Worm (Caenorhabditis elegans) whole organism, L4 larva: Measurements from ENCODE around the gene twk-22.

Experiments
- F49E8.2 ChIP-seq: sonication (generic microtip); optimal IDR thresholded peaks from 2 replicates; lab custom pipeline; 2016; ENCODE audit warnings: missing compliant biosample characterization, mild to moderate bottlenecking, missing genetic modification characterization, borderline replicate concordance
- R02D3.7 ChIP-seq: fragments of 150-350 bp; sonication (generic microtip); optimal IDR thresholded peaks from 3 replicates; lab custom pipeline; 2014; ENCODE audit warnings: missing biosample characterization, missing genetic modification characterization
- T26A8.4 ChIP-seq: fragments of 200-800 bp; sonication (Bioruptor generic); IDR thresholded peaks from 2 replicates; pipeline ENCODE4 v1.3.6; 2022; ENCODE audit warnings: missing genetic modification characterization, missing compliant biosample characterization
- Y105C5A.15 ChIP-seq: fragments of 200-800 bp; sonication (Bioruptor generic); IDR thresholded peaks from 2 replicates; pipeline ENCODE4 v1.3.6; 2022; ENCODE audit warnings: missing genetic modification characterization, missing compliant biosample characterization
- Y5F2A.4 ChIP-seq: fragments of 200-800 bp; sonication (Bioruptor generic); optimal IDR thresholded peaks from 2 replicates; lab custom pipeline; 2018; ENCODE audit warnings: mild to moderate bottlenecking, missing genetic modification characterization, missing compliant biosample characterization
- Y75B8A.6 ChIP-seq: fragments of 200-800 bp; sonication (Bioruptor generic); IDR thresholded peaks from 2 replicates; pipeline ENCODE4 v1.3.6; 2022; ENCODE audit warnings: missing genetic modification reagents, missing genetic modification characterization, missing compliant biosample characterization
- ZK337.2 ChIP-seq: fragments of 200-800 bp; sonication (Bioruptor generic); IDR thresholded peaks from 2 replicates; pipeline ENCODE4 v1.3.6; 2022; ENCODE audit warnings: missing genetic modification reagents, missing genetic modification characterization, missing compliant biosample characterization
- ZK546.5 ChIP-seq, 2 experiments: sonication (generic microtip); optimal IDR thresholded peaks; 2 replicates each; lab custom pipeline; 2017; ENCODE audit warnings: missing biosample characterization in 2 of 2, missing genetic modification characterization in 2 of 2
- aha-1 ChIP-seq: fragments of 150-350 bp; peaks from one replicate; lab custom pipeline; 2014; ENCODE audit warnings: missing biosample characterization, missing genetic modification characterization
- arid-1 ChIP-seq: fragments of 200-800 bp; sonication (Bioruptor generic); conservative IDR thresholded peaks from 2 replicates; pipeline ENCODE4 v1.3.6; 2022; ENCODE audit warnings: missing genetic modification reagents, missing genetic modification characterization, missing compliant biosample characterization
- ceh-28 ChIP-seq: fragments of 150-350 bp; optimal IDR thresholded peaks from 2 replicates; lab custom pipeline; 2014; ENCODE audit warnings: missing biosample characterization, missing genetic modification reagents, missing genetic modification characterization
- ceh-32 ChIP-seq: sonication (generic microtip); optimal IDR thresholded peaks from 2 replicates; lab custom pipeline; 2016; ENCODE audit warnings: mild to moderate bottlenecking, missing genetic modification characterization, missing compliant biosample characterization; ENCODE audit not compliant: poor library complexity
- ceh-44 ChIP-seq: fragments of 200-800 bp; sonication (Bioruptor generic); IDR thresholded peaks from 2 replicates; pipeline ENCODE4 v1.3.6; 2022; ENCODE audit warnings: missing genetic modification reagents, missing genetic modification characterization, missing compliant biosample characterization
- ceh-62 ChIP-seq: sonication (generic microtip); optimal IDR thresholded peaks from 2 replicates; lab custom pipeline; 2017; ENCODE audit warnings: missing biosample characterization, missing genetic modification characterization
- daf-16 ChIP-seq, 3 experiments: sonication (generic microtip); optimal IDR thresholded peaks; 2 replicates each; lab custom pipeline; 2016 to 2017; ENCODE audit warnings: missing genetic modification characterization in 3 of 3, missing genetic modification reagents in 3 of 3, mild to moderate bottlenecking in 2 of 3, missing compliant biosample characterization in 2 of 3, missing biosample characterization in 1 of 3, moderate library complexity in 1 of 3
- dmd-6 ChIP-seq: fragments of 200-800 bp; sonication (Bioruptor generic); IDR thresholded peaks from 2 replicates; pipeline ENCODE4 v1.3.6; 2022; ENCODE audit warnings: missing genetic modification reagents, missing genetic modification characterization, missing compliant biosample characterization
- dmd-8 ChIP-seq: fragments of 200-800 bp; sonication (Bioruptor generic); IDR thresholded peaks from 2 replicates; pipeline ENCODE4 v1.3.6; 2022; ENCODE audit warnings: missing genetic modification characterization, missing compliant biosample characterization
- fos-1 ChIP-seq: fragments of 150-350 bp; optimal IDR thresholded peaks from 2 replicates; lab custom pipeline; 2014; ENCODE audit warnings: missing biosample characterization, missing genetic modification characterization
- gei-8 ChIP-seq: fragments of 200-800 bp; sonication (Bioruptor generic); optimal IDR thresholded peaks from 2 replicates; lab custom pipeline; 2018; ENCODE audit warnings: mild to moderate bottlenecking, missing genetic modification characterization, missing compliant biosample characterization
- hlh-11 ChIP-seq: fragments of 200-800 bp; sonication (Bioruptor generic); optimal IDR thresholded peaks from 2 replicates; lab custom pipeline; 2018; ENCODE audit warnings: mild to moderate bottlenecking, missing genetic modification characterization, missing compliant biosample characterization
- hlh-30 ChIP-seq: sonication (generic microtip); optimal IDR thresholded peaks from 2 replicates; lab custom pipeline; 2017; ENCODE audit warnings: antibody characterized with exemption, mild to moderate bottlenecking, missing genetic modification characterization, missing compliant biosample characterization; ENCODE audit not compliant: insufficient read depth
- lim-7 ChIP-seq: fragments of 200-800 bp; sonication (Bioruptor generic); IDR thresholded peaks from 2 replicates; pipeline ENCODE4 v1.3.6; 2022; ENCODE audit warnings: missing genetic modification characterization, missing compliant biosample characterization
- lin-1 ChIP-seq: fragments of 200-800 bp; sonication (Bioruptor generic); IDR thresholded peaks from 2 replicates; pipeline ENCODE4 v1.3.6; 2022; ENCODE audit warnings: missing genetic modification reagents, missing genetic modification characterization, missing compliant biosample characterization
- lin-13 ChIP-seq: fragments of 150-350 bp; optimal IDR thresholded peaks from 2 replicates; lab custom pipeline; 2014; ENCODE audit warnings: missing biosample characterization, missing genetic modification reagents, missing genetic modification characterization
- lsy-2 ChIP-seq, 2 experiments: fragments of 150-350 bp in 1 of 2; sonication (generic microtip) in 1 of 2; optimal IDR thresholded peaks; 2 replicates each; lab custom pipeline; 2014 to 2017; ENCODE audit warnings: missing biosample characterization in 2 of 2, missing genetic modification characterization in 2 of 2
- madf-5 ChIP-seq, 2 experiments: fragments of 200-800 bp; sonication (Bioruptor generic); IDR thresholded peaks; 2 replicates each; pipeline ENCODE4 v1.3.6; 2022; ENCODE audit warnings: missing compliant biosample characterization in 2 of 2, missing genetic modification characterization in 2 of 2
- madf-9 ChIP-seq: fragments of 200-800 bp; sonication (Bioruptor generic); conservative IDR thresholded peaks from 2 replicates; pipeline ENCODE4 v1.3.6; 2022; ENCODE audit warnings: missing genetic modification reagents, missing genetic modification characterization, missing compliant biosample characterization
- mxl-3 ChIP-seq: fragments of 200-800 bp; sonication (Bioruptor generic); optimal IDR thresholded peaks from 2 replicates; lab custom pipeline; 2018; ENCODE audit warnings: mild to moderate bottlenecking, missing genetic modification characterization, missing compliant biosample characterization
- nhr-28 ChIP-seq: fragments of 150-350 bp; optimal IDR thresholded peaks from 2 replicates; lab custom pipeline; 2014; ENCODE audit warnings: missing biosample characterization, missing genetic modification characterization
- nhr-42 ChIP-seq: fragments of 200-800 bp; sonication (Bioruptor generic); IDR thresholded peaks from 2 replicates; pipeline ENCODE4 v1.3.6; 2022; ENCODE audit warnings: missing genetic modification characterization, missing compliant biosample characterization
- nhr-48 ChIP-seq: sonication (generic microtip); optimal IDR thresholded peaks from 2 replicates; lab custom pipeline; 2016; ENCODE audit warnings: mild to moderate bottlenecking, missing genetic modification characterization, missing compliant biosample characterization
- nhr-6 ChIP-seq: fragments of 150-350 bp; optimal IDR thresholded peaks from 2 replicates; lab custom pipeline; 2014; ENCODE audit warnings: missing biosample characterization, missing genetic modification characterization
- nhr-77 ChIP-seq: fragments of 150-350 bp; optimal IDR thresholded peaks from 2 replicates; lab custom pipeline; 2014; ENCODE audit warnings: missing biosample characterization, missing genetic modification characterization
- pha-4 ChIP-seq, 2 experiments: fragments of 150-350 bp in 1 of 2; fragments of 200-800 bp in 1 of 2; sonication (Bioruptor generic) in 1 of 2; IDR thresholded peaks in 1 of 2; optimal IDR thresholded peaks in 1 of 2; 2 replicates each; pipeline versions ENCODE4 v1.3.6 to Lab custom; 2014 to 2022; ENCODE audit warnings: missing genetic modification characterization in 2 of 2, missing genetic modification reagents in 2 of 2, missing biosample characterization in 1 of 2, missing compliant biosample characterization in 1 of 2
- php-3 ChIP-seq: fragments of 200-800 bp; sonication (Bioruptor generic); IDR thresholded peaks from 2 replicates; pipeline ENCODE4 v1.3.6; 2022; ENCODE audit warnings: missing genetic modification reagents, missing genetic modification characterization, missing compliant biosample characterization
- pqm-1 ChIP-seq: sonication (generic microtip); optimal IDR thresholded peaks from 2 replicates; lab custom pipeline; 2017; ENCODE audit warnings: missing biosample characterization, missing genetic modification characterization
- saeg-2 ChIP-seq: fragments of 200-800 bp; sonication (Bioruptor generic); IDR thresholded peaks from 2 replicates; pipeline ENCODE4 v1.3.6; 2022; ENCODE audit warnings: missing genetic modification reagents, missing genetic modification characterization, missing compliant biosample characterization
- set-16 ChIP-seq: fragments of 200-800 bp; sonication (Bioruptor generic); IDR thresholded peaks from 2 replicates; pipeline ENCODE4 v1.3.6; 2022; ENCODE audit warnings: missing genetic modification reagents, missing genetic modification characterization, missing compliant biosample characterization
- spr-1 ChIP-seq: sonication (generic microtip); optimal IDR thresholded peaks from 2 replicates; lab custom pipeline; 2016; ENCODE audit warnings: mild to moderate bottlenecking, missing genetic modification characterization, missing compliant biosample characterization
- unc-39 ChIP-seq: sonication (generic microtip); optimal IDR thresholded peaks from 2 replicates; lab custom pipeline; 2017; ENCODE audit warnings: missing biosample characterization, missing genetic modification characterization
- unc-62 ChIP-seq, 3 experiments: fragments of 150-350 bp in 1 of 3; sonication (generic microtip); optimal IDR thresholded peaks in 2 of 3; peaks in 1 of 3; 1 replicate in 1 of 3; 2 replicates in 2 of 3; lab custom pipeline; 2014 to 2017; ENCODE audit warnings: missing biosample characterization in 3 of 3, missing genetic modification characterization in 3 of 3, missing genetic modification reagents in 3 of 3, missing genotype in 1 of 3
- zfp-2 ChIP-seq: sonication (generic microtip); optimal IDR thresholded peaks from 2 replicates; lab custom pipeline; 2016; ENCODE audit warnings: mild to moderate bottlenecking, missing genetic modification characterization, missing compliant biosample characterization
- zfp-3 ChIP-seq: fragments of 200-800 bp; sonication (Bioruptor generic); conservative IDR thresholded peaks from 2 replicates; pipeline ENCODE4 v1.3.6; 2022; ENCODE audit warnings: missing genetic modification reagents, missing genetic modification characterization, missing compliant biosample characterization
- zip-2 ChIP-seq: fragments of 150-350 bp; optimal IDR thresholded peaks from 2 replicates; lab custom pipeline; 2014; ENCODE audit warnings: missing biosample characterization, missing genetic modification characterization
- ztf-7 ChIP-seq: fragments of 150-350 bp; optimal IDR thresholded peaks from 2 replicates; lab custom pipeline; 2014; ENCODE audit warnings: missing biosample characterization, missing genetic modification characterization

Gene twk-22

ce11 chrX:16263287-16263686 is 43.0 kb upstream of the twk-22 start:
- TF ChIP-seq zfp-2 (tag; lab: Kevin White, UChicago): no peak
- peak; percentile 30 for TF ChIP-seq nhr-28 (tag; lab: Kevin White, UChicago)
- no peak for TF ChIP-seq lim-7
- TF ChIP-seq unc-62 (GFP tag; optimal IDR thresholded peaks at IDR 0.05 in 1 of 2; lab: Kevin White, UChicago): peak in 1 of 2 experiments; percentile 98
- no peak for TF ChIP-seq unc-62 (tag; optimal IDR thresholded peaks at IDR 0.05; lab: Kevin White, UChicago)
- TF ChIP-seq mxl-3: peak; percentile 2
- TF ChIP-seq, all 104 proteins: peak for 3

DNA sequence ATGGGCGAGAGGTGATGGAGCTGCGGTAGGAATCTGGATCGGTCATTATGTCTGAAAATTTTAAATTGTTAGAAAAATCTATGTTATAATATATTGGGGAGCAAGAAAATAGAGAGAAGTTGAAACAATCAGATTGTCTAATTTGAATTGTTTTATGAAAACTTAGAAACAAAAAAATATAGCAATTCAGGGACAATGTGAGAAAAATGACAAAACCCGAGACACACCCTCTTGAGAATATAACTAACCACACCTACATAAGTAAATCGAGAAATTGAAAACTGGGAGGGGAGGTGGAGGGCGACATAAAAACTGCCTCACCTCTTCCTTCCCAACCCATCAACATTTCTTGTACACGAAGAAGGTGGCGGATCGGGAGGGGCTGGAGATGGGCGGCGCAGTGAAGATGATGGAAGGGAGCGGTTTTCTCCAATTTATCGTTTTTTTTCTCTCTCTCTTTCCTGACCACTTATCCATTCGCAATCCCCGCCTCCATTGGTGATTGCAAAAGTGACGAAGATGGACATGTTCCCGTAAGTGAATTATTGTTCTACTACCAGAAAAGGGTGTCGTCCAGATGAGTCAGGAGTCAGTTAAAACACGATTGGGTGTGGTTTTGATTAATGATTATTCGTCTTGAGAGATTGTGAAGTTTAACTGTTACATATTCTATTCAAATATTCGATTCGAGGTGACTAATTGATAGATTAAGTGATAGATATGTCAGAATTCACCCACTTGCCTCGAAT is 40.5 kb upstream of the twk-22 start, which contains the start of gene mua-6:
Gene mua-6, minus strand, starts transcription at position 51 of the 749 bp plus-strand sequence.
- TF ChIP-seq unc-62 (GFP tag; optimal IDR thresholded peaks at IDR 0.05 in 1 of 2; lab: Kevin White, UChicago): peak in 1 of 2 experiments; percentile 12
- no peak for TF ChIP-seq unc-62 (tag; optimal IDR thresholded peaks at IDR 0.05; lab: Kevin White, UChicago)
- TF ChIP-seq nhr-48: no peak
- no peak for TF ChIP-seq hlh-11 (tag; lab: Kevin White, UChicago)
- no peak for TF ChIP-seq hlh-30 (tag; lab: Kevin White, UChicago)
- no peak for TF ChIP-seq ceh-28 (tag; lab: Kevin White, UChicago)
- 0 out of 2 replicates have a peak, but pooled peaks have one; percentile 8 for TF ChIP-seq dmd-6
- no peak for TF ChIP-seq zip-2 (tag; lab: Kevin White, UChicago)
- no peak for TF ChIP-seq zfp-3
- peak; percentile 40 for TF ChIP-seq mxl-3
- no peak for TF ChIP-seq ztf-7 (tag; lab: Kevin White, UChicago)
- TF ChIP-seq set-16: 0 out of 2 replicates have a peak, but pooled peaks have one; percentile 6

ce11 chrX:16269969-16270368 is 36.3 kb upstream of the twk-22 start, which contains the start of gene ifa-3:
Gene ifa-3 (minus strand): TSS chrX:16270069.
- no peak for TF ChIP-seq saeg-2
- no peak for TF ChIP-seq zip-2 (tag; lab: Kevin White, UChicago)
- TF ChIP-seq pha-4 (GFP tag; IDR thresholded peaks at IDR 0.05; lab: Robert Waterston, UW): no peak
- no peak for TF ChIP-seq pha-4 (tag; optimal IDR thresholded peaks at IDR 0.05; lab: Kevin White, UChicago)
- no peak for TF ChIP-seq lin-13 (GFP tag; lab: Kevin White, UChicago)
- no peak for TF ChIP-seq nhr-42
- no peak for TF ChIP-seq lin-1 (GFP tag; lab: Robert Waterston, UW)
- TF ChIP-seq madf-9 (GFP tag; lab: Robert Waterston, UW): no peak
- no peak for TF ChIP-seq pqm-1 (tag; lab: Kevin White, UChicago)
- no peak for TF ChIP-seq Y75B8A.6
- TF ChIP-seq fos-1 (tag; lab: Kevin White, UChicago): no peak
- TF ChIP-seq gei-8 (GFP tag; lab: Kevin White, UChicago): no peak
- no peak for TF ChIP-seq T26A8.4 (GFP tag; lab: Robert Waterston, UW)
- no peak for TF ChIP-seq lim-7
- no peak for TF ChIP-seq spr-1 (tag; lab: Kevin White, UChicago)
- TF ChIP-seq arid-1 (GFP tag; lab: Robert Waterston, UW): no peak
- no peak for TF ChIP-seq nhr-77
- TF ChIP-seq ceh-44 (GFP tag; lab: Robert Waterston, UW): no peak
- no peak for TF ChIP-seq dmd-8 (GFP tag; lab: Robert Waterston, UW)
- TF ChIP-seq lsy-2 (tag; optimal IDR thresholded peaks at IDR 0.05; lab: Kevin White, UChicago): no peak
- no peak for TF ChIP-seq Y5F2A.4 (GFP tag; lab: Kevin White, UChicago)

DNA sequence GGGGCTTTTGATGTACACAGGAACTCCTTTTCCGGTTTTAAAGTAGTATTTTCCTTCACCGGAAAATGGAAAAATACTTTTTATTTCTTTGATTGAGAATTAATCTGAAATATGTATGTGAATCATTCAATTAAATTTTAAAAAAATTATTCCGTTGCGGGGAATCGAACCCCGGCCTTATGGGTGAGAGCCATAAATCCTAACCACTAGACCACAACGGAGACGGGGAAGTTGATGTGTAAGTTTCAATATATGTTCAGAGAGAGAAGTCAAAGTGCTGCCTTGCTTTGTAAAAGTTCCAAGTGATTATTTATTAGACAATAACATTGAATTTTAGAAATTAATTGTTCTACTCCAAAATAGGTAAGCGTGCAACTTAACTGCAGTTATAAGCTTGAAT is 35.1 kb upstream of the twk-22 start:
- TF ChIP-seq ceh-62 (tag; lab: Kevin White, UChicago) (no peak), php-3 (GFP tag; lab: Robert Waterston, UW) (peak; percentile 22; the same call in 1 of the 2 replicates), aha-1 (peak; percentile 61), madf-5 (GFP tag; IDR thresholded peaks at IDR 0.05; lab: Robert Waterston, UW) (peak in 1 of 2 experiments; percentile 73; a peak in 1 of 4 replicates), F49E8.2 (peak; percentile 15), daf-16 (GFP tag; optimal IDR thresholded peaks at IDR 0.05; lab: Kevin White, UChicago) (peak; percentile 41 to 86), daf-16 (tag; optimal IDR thresholded peaks at IDR 0.05; lab: Kevin White, UChicago) (peak; percentile 56), nhr-6 (tag; lab: Kevin White, UChicago) (no peak), unc-39 (tag; lab: Kevin White, UChicago) (no peak), Y105C5A.15 (GFP tag; lab: Robert Waterston, UW) (no peak), R02D3.7 (tag; lab: Kevin White, UChicago) (no peak), ceh-32 (tag; lab: Kevin White, UChicago) (no peak), ZK546.5 (tag; optimal IDR thresholded peaks at IDR 0.05; lab: Kevin White, UChicago) (no peak), ZK337.2 (GFP tag; lab: Robert Waterston, UW) (peak; percentile 46; the same call in 1 of the 2 replicates)
